Worm (Caenorhabditis elegans) whole organism, L3 larva: ENCODE measurements around the gene C09F5.1.
"Not testable (repeated sequence)": the region's sequence is repeated elsewhere in the genome, so short reads cannot be mapped to it uniquely, and the experiment has no call there.

ENCODE experiments used
- R02D3.7 ChIP-seq: fragments of 150-350 bp; optimal IDR thresholded peaks from 2 replicates; lab custom pipeline; 2014; ENCODE audit warnings: missing biosample characterization, missing genetic modification characterization
- ceh-16 ChIP-seq: sonication (generic microtip); optimal IDR thresholded peaks from 2 replicates; lab custom pipeline; 2017; ENCODE audit warnings: missing biosample characterization, missing genetic modification characterization
- ceh-28 ChIP-seq: fragments of 150-350 bp; optimal IDR thresholded peaks from 2 replicates; lab custom pipeline; 2014; ENCODE audit warnings: missing biosample characterization, missing genetic modification reagents, missing genetic modification characterization
- ceh-82 ChIP-seq: fragments of 150-350 bp; optimal IDR thresholded peaks from 2 replicates; lab custom pipeline; 2014; ENCODE audit warnings: missing biosample characterization, missing genetic modification characterization
- ceh-9 ChIP-seq: sonication (generic microtip); optimal IDR thresholded peaks from 2 replicates; lab custom pipeline; 2018; ENCODE audit warnings: missing biosample characterization, missing genetic modification characterization
- elt-1 ChIP-seq: fragments of 150-350 bp; optimal IDR thresholded peaks from 2 replicates; lab custom pipeline; 2014; ENCODE audit warnings: missing biosample characterization, missing genetic modification characterization
- elt-2 ChIP-seq: sonication (generic microtip); optimal IDR thresholded peaks from 2 replicates; lab custom pipeline; 2016; ENCODE audit warnings: missing genetic modification reagents, mild to moderate bottlenecking, missing genetic modification characterization, missing compliant biosample characterization
- elt-3 ChIP-seq, 3 experiments: fragments of 150-350 bp in 1 of 3; sonication (generic microtip) in 2 of 3; optimal IDR thresholded peaks; 2 replicates in 2 of 3; 4 replicates in 1 of 3; lab custom pipeline; 2014 to 2017; ENCODE audit warnings: missing biosample characterization in 3 of 3, missing genetic modification characterization in 3 of 3
- eor-1 ChIP-seq, 2 experiments: fragments of 150-350 bp; optimal IDR thresholded peaks; 2 replicates each; lab custom pipeline; 2014 to 2018; ENCODE audit warnings: missing biosample characterization in 2 of 2, missing genetic modification characterization in 2 of 2
- fkh-10 ChIP-seq: sonication (generic microtip); optimal IDR thresholded peaks from 2 replicates; lab custom pipeline; 2017; ENCODE audit warnings: missing biosample characterization, missing genetic modification reagents, missing genetic modification characterization
- fkh-2 ChIP-seq: fragments of 150-350 bp; optimal IDR thresholded peaks from 2 replicates; lab custom pipeline; 2014; ENCODE audit warnings: missing biosample characterization, missing genetic modification reagents, missing genetic modification characterization
- fos-1 ChIP-seq: fragments of 150-350 bp; optimal IDR thresholded peaks from 2 replicates; lab custom pipeline; 2014; ENCODE audit warnings: missing biosample characterization, missing genetic modification characterization
- lin-15B ChIP-seq: fragments of 150-350 bp; optimal IDR thresholded peaks from 2 replicates; lab custom pipeline; 2014; ENCODE audit warnings: missing biosample characterization, missing genetic modification characterization
- lin-39 ChIP-seq: fragments of 150-350 bp; optimal IDR thresholded peaks from 2 replicates; lab custom pipeline; 2018; ENCODE audit warnings: missing biosample characterization, missing genetic modification reagents, missing genetic modification characterization
- mdl-1 ChIP-seq: fragments of 150-350 bp; optimal IDR thresholded peaks from 2 replicates; lab custom pipeline; 2014; ENCODE audit warnings: missing biosample characterization, missing genetic modification characterization
- nfya-1 ChIP-seq: sonication (generic microtip); optimal IDR thresholded peaks from 2 replicates; lab custom pipeline; 2017; ENCODE audit warnings: missing genetic modification characterization, mild to moderate bottlenecking, missing compliant biosample characterization, antibody characterized with exemption, moderate library complexity; ENCODE audit not compliant: insufficient read depth
- nhr-11 ChIP-seq: fragments of 150-350 bp; optimal IDR thresholded peaks from 2 replicates; lab custom pipeline; 2014; ENCODE audit warnings: missing biosample characterization, missing genetic modification characterization
- nhr-12 ChIP-seq: fragments of 150-350 bp; optimal IDR thresholded peaks from 2 replicates; lab custom pipeline; 2014; ENCODE audit warnings: missing biosample characterization, missing genetic modification characterization
- nhr-25 ChIP-seq: sonication (generic microtip); optimal IDR thresholded peaks from 2 replicates; lab custom pipeline; 2017; ENCODE audit warnings: missing biosample characterization, missing genetic modification characterization
- nhr-28 ChIP-seq: fragments of 150-350 bp; optimal IDR thresholded peaks from 2 replicates; lab custom pipeline; 2014; ENCODE audit warnings: missing biosample characterization, missing genetic modification characterization
- nhr-76 ChIP-seq: fragments of 150-350 bp; sonication (generic microtip); optimal IDR thresholded peaks from 5 replicates; lab custom pipeline; 2014; ENCODE audit warnings: missing biosample characterization, missing genetic modification characterization
- nhr-77 ChIP-seq: fragments of 150-350 bp; optimal IDR thresholded peaks from 2 replicates; lab custom pipeline; 2014; ENCODE audit warnings: missing biosample characterization, missing genetic modification characterization
- pha-4 ChIP-seq: fragments of 150-350 bp; optimal IDR thresholded peaks from 2 replicates; lab custom pipeline; 2014; ENCODE audit warnings: missing biosample characterization, missing genetic modification reagents, missing genetic modification characterization
- pqm-1 ChIP-seq: fragments of 150-350 bp; optimal IDR thresholded peaks from 2 replicates; lab custom pipeline; 2017; ENCODE audit warnings: missing biosample characterization, missing genetic modification characterization, inconsistent platforms
- snpc-4 ChIP-seq: fragments of 150-350 bp; optimal IDR thresholded peaks from 2 replicates; lab custom pipeline; 2014; ENCODE audit warnings: missing biosample characterization, missing genetic modification characterization
- tbx-2 ChIP-seq: sonication (generic microtip); optimal IDR thresholded peaks from 2 replicates; lab custom pipeline; 2016; ENCODE audit warnings: mild to moderate bottlenecking, missing genetic modification characterization, missing compliant biosample characterization
- unc-39 ChIP-seq: sonication (generic microtip); optimal IDR thresholded peaks from 4 replicates; lab custom pipeline; 2017; ENCODE audit warnings: missing biosample characterization, missing genetic modification characterization
- zag-1 ChIP-seq: fragments of 150-350 bp; optimal IDR thresholded peaks from 2 replicates; lab custom pipeline; 2014; ENCODE audit warnings: missing biosample characterization, missing genetic modification characterization
- ztf-11 ChIP-seq: fragments of 150-350 bp; optimal IDR thresholded peaks from 2 replicates; lab custom pipeline; 2014; ENCODE audit warnings: missing biosample characterization, missing genetic modification characterization

C09F5.1 gene

DNA sequence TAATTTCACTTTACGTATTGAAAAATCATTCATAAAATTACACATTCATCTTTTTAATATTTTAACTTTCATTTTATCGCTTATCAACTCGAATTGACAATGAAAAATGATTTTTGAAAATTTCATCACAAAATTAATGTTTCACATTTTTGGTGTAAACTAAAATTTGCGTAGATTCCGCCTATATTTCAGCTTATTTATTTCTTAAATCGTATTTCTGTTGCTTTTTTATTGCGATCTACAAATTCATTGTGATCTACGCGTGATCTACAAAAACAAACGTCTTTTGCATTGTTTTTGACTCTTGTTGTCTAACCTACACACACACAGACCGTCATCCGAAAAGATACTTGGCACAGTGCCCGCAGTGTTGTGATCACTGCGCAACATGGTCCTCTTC is 29.6 kb downstream of the C09F5.1 start:
- TF ChIP-seq nhr-76 (tag; lab: Kevin White, UChicago) (no peak), fkh-10 (GFP tag; lab: Kevin White, UChicago) (no peak), pha-4 (tag; lab: Kevin White, UChicago) (no peak), R02D3.7 (no peak), lin-15B (tag; lab: Kevin White, UChicago) (no peak), elt-1 (tag; lab: Kevin White, UChicago) (no peak), nhr-25 (no peak), nhr-11 (tag; lab: Kevin White, UChicago) (no peak)

DNA sequence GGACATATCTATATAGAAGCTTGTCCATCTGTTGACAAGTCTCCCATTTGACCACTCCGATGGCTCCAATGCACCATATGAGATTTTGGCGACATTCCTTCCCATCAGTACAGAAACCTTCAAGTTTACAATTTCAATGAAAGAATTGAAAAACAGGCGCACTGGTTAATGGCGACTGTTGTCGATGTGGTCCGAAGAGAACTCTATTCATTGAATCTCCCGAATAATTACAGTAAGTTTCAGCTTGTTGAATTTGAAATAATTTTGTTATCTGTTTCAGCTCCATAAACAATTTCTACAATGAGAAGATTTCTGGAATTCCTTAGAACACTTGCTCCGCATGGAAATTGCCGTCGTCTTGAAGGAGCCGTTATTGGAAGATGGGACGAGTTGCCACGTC is 30.4 kb downstream of the C09F5.1 start, which contains the start of gene elf-1:
TSS of gene elf-1 (plus strand) at position 301 of the 400 bp plus-strand sequence.
- not testable (repeated sequence) for TF ChIP-seq lin-39 (tag; lab: Kevin White, UChicago); fkh-2; elt-3 (tag; optimal IDR thresholded peaks at IDR 0.05; lab: Kevin White, UChicago)

DNA sequence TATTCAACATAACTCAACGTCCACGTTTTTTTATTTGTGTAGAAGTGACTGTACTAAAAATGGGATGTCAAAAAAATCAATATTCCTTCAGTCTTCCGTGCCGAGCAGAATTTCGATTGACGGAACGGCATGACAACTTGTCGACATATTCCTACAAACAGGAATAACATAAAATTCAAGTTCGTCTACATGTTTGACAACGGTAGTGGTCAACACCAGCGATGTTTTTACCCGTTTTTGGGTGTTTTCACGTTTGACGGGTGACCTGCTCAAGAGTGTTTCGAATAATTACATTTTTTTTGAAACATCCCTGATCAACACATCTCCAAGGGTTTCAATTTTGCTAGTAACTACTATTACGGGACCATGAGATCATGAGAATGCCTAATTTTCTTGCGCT is 33.4 kb downstream of the C09F5.1 start, which contains the start of gene W02B3.7:
TSS of gene W02B3.7 (minus strand) at position 101 of the 400 bp plus-strand sequence.
- TF ChIP-seq ceh-16 (tag; lab: Kevin White, UChicago): no peak

DNA sequence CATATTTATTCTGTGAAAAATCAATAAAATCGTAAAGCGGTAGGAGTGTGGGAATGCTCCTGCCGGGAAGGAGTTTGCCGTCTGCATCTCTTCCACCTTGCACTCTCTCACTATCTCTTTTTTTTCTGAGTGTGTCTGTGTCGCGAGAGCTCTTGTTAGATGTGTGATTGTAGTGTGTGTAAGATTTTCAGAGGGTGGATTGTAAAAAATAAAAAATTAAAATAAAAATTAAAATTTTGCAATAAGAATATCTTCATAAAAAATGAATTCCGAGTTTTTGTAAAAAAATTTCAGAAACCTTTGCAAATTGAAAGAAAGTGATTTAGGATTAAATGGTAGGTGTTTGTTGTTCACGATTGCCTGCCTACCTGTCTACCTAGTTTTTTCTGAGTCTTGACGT is 37.9 kb downstream of the C09F5.1 start, which contains the start of gene sel-15:
TSS of gene sel-15 (minus strand) at position 101 of the 400 bp plus-strand sequence.
- no peak for TF ChIP-seq tbx-2
- TF ChIP-seq nhr-12: no peak
- TF ChIP-seq ceh-16 (tag; lab: Kevin White, UChicago): no peak
- no peak for TF ChIP-seq snpc-4 (tag; lab: Kevin White, UChicago)
- no peak for TF ChIP-seq nfya-1 (tag; lab: Kevin White, UChicago)
- TF ChIP-seq R02D3.7: no peak
- TF ChIP-seq elt-1 (tag; lab: Kevin White, UChicago): no peak
- TF ChIP-seq fos-1 (tag; lab: Kevin White, UChicago): no peak
- no peak for TF ChIP-seq lin-15B (tag; lab: Kevin White, UChicago)
- no peak for TF ChIP-seq mdl-1 (tag; lab: Kevin White, UChicago)
- TF ChIP-seq ceh-28 (tag; lab: Kevin White, UChicago): no peak
- no peak for TF ChIP-seq ceh-82 (tag; lab: Kevin White, UChicago)
- no peak for TF ChIP-seq zag-1
- TF ChIP-seq ztf-11: no peak

DNA sequence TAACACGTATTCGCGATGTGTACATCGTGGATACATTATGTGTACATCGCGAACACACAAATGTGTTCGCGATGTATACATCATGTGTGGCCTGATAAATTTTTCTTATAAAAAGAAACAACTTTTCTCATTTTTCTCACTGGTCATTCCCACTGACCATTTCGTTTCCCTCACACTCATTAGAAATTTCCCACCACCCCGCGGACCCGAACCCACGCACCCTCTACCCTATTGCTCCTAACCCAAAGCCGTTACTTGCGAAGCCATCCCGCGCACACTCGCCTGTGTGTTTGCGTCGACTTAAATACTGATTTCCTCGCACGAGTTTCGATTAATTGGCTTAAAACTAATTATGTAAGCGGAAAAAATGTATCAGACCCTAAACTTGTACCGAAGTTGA is 40.3 kb downstream of the C09F5.1 start:
- TF ChIP-seq zag-1: no peak
- no peak for TF ChIP-seq nhr-28 (tag; lab: Kevin White, UChicago)
- no peak for TF ChIP-seq R02D3.7
- TF ChIP-seq snpc-4 (tag; lab: Kevin White, UChicago): no peak
- no peak for TF ChIP-seq pha-4 (tag; lab: Kevin White, UChicago)
- TF ChIP-seq nhr-11 (tag; lab: Kevin White, UChicago): no peak
- no peak for TF ChIP-seq nhr-76 (tag; lab: Kevin White, UChicago)
- no peak for TF ChIP-seq ztf-11
- no peak for TF ChIP-seq elt-2 (tag; lab: Kevin White, UChicago)
- TF ChIP-seq nhr-77 (tag; lab: Kevin White, UChicago): no peak
- no peak for TF ChIP-seq nfya-1 (tag; lab: Kevin White, UChicago)
- no peak for TF ChIP-seq unc-39 (tag; lab: Kevin White, UChicago)
- no peak for TF ChIP-seq ceh-9 (tag; lab: Kevin White, UChicago)
- no peak for TF ChIP-seq pqm-1 (tag; lab: Kevin White, UChicago)

DNA sequence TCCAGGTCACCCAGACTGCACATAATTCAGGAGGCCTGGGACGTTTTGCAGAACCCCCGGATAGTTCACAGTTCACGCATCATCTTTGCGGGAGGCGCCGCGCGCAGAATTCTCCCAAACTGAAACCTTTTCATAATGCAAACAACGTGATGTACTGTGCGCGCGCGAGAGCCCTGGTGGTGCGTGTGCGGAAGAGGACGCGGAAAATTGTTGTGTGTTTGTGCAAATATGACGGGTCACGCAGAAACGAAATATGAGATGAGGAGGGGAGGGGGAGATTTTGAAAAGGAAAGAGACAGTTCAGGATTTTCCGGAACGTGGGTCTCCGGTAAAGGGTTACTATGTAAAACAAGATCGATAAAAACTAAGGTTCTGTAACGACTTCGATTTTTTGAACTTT is 51.5 kb downstream of the C09F5.1 start:
- TF ChIP-seq elt-1 (tag; lab: Kevin White, UChicago) (no peak), eor-1 (tag; optimal IDR thresholded peaks at IDR 0.05; lab: Kevin White, UChicago) (no peak)
- TF ChIP-seq, all 47 proteins: peak for 0
